Fruit fly (Drosophila melanogaster) whole organism, embryonic: Measurements from ENCODE around the gene CG9514.
A peak's percentile ranks its signal among the peaks of the same experiment; 100 is the strongest.

Experiments
- B-H2 ChIP-seq: fragments of 200-800 bp; sonication (Bioruptor generic); optimal IDR thresholded peaks from 2 replicates; lab custom pipeline; 2018; ENCODE audit warnings: missing biosample characterization, mild to moderate bottlenecking, missing genetic modification characterization
- Blimp-1 ChIP-seq: fragments of 200-800 bp; sonication (Bioruptor generic); optimal IDR thresholded peaks from 3 replicates; lab custom pipeline; 2018; ENCODE audit warnings: missing biosample characterization, missing genetic modification characterization, mild to moderate bottlenecking, moderate library complexity, missing genetic modification reagents
- CG12071 ChIP-seq: fragments of 200-800 bp; sonication (Bioruptor generic); optimal IDR thresholded peaks from 3 replicates; lab custom pipeline; 2018; ENCODE audit warnings: missing biosample characterization, mild to moderate bottlenecking, missing genetic modification characterization
- CG12769 ChIP-seq: fragments of 200-800 bp; sonication (Bioruptor generic); optimal IDR thresholded peaks from 2 replicates; lab custom pipeline; 2019; ENCODE audit warnings: missing biosample characterization, mild to moderate bottlenecking, missing genetic modification characterization, moderate library complexity
- CG13424 ChIP-seq: fragments of 200-800 bp; sonication (Bioruptor generic); optimal IDR thresholded peaks from 2 replicates; lab custom pipeline; 2019; ENCODE audit warnings: missing biosample characterization, mild to moderate bottlenecking, missing genetic modification characterization, moderate library complexity
- CG13894 ChIP-seq: fragments of 200-800 bp; sonication (Bioruptor generic); optimal IDR thresholded peaks from 3 replicates; lab custom pipeline; 2018; ENCODE audit warnings: missing biosample characterization, mild to moderate bottlenecking, missing genetic modification characterization, moderate library complexity
- CG14965 ChIP-seq: fragments of 200-800 bp; sonication (Bioruptor generic); optimal IDR thresholded peaks from 2 replicates; lab custom pipeline; 2016; ENCODE audit warnings: missing biosample characterization, missing genetic modification characterization, borderline replicate concordance
- CG15601 ChIP-seq: fragments of 200-800 bp; sonication (Bioruptor generic); optimal IDR thresholded peaks from 3 replicates; lab custom pipeline; 2019; ENCODE audit warnings: missing biosample characterization, mild to moderate bottlenecking, missing genetic modification characterization, moderate library complexity
- CG1647 ChIP-seq: fragments of 200-800 bp; sonication (Bioruptor generic); optimal IDR thresholded peaks from 3 replicates; lab custom pipeline; 2016; ENCODE audit warnings: missing biosample characterization, missing genetic modification characterization
- CG16779 ChIP-seq: fragments of 200-800 bp; sonication (Bioruptor generic); IDR thresholded peaks from 2 replicates; pipeline ENCODE4 v1.3.6; 2022; ENCODE audit warnings: missing biosample characterization, missing genetic modification characterization
- CG16813 ChIP-seq: fragments of 200-800 bp; sonication (Bioruptor generic); IDR thresholded peaks from 3 replicates; pipeline ENCODE4 v1.3.6; 2022; ENCODE audit warnings: missing biosample characterization, missing genetic modification characterization; ENCODE audit not compliant: partially characterized antibody
- CG17361 ChIP-seq: fragments of 200-800 bp; sonication (Bioruptor generic); IDR thresholded peaks from 3 replicates; pipeline ENCODE4 v1.3.6; 2022; ENCODE audit warnings: missing biosample characterization, missing genetic modification characterization
- CG18262 ChIP-seq: fragments of 200-800 bp; optimal IDR thresholded peaks from 3 replicates; lab custom pipeline; 2019; ENCODE audit warnings: missing biosample characterization, mild to moderate bottlenecking, missing genetic modification characterization, moderate library complexity
- CG2678 ChIP-seq: fragments of 200-800 bp; sonication (Bioruptor generic); optimal IDR thresholded peaks from 3 replicates; lab custom pipeline; 2019; ENCODE audit warnings: missing biosample characterization, mild to moderate bottlenecking, missing genetic modification characterization, moderate library complexity
- CG3847 ChIP-seq: fragments of 200-800 bp; sonication (Bioruptor generic); IDR thresholded peaks from 2 replicates; pipeline ENCODE4 v1.3.6; 2022; ENCODE audit warnings: missing biosample characterization, missing genetic modification characterization
- CG4424 ChIP-seq: fragments of 200-800 bp; sonication (Bioruptor generic); optimal IDR thresholded peaks from 3 replicates; lab custom pipeline; 2016; ENCODE audit warnings: missing biosample characterization, missing genetic modification characterization
- CG5953 ChIP-seq: fragments of 200-800 bp; sonication (Bioruptor generic); IDR thresholded peaks from 2 replicates; pipeline ENCODE4 v1.3.6; 2022; ENCODE audit warnings: missing biosample characterization, missing genetic modification characterization
- CG7556 ChIP-seq: fragments of 200-800 bp; sonication (Bioruptor generic); optimal IDR thresholded peaks from 2 replicates; lab custom pipeline; 2017; ENCODE audit warnings: missing biosample characterization, mild to moderate bottlenecking, missing genetic modification characterization
- CG7839 ChIP-seq: fragments of 200-800 bp; sonication (Bioruptor generic); optimal IDR thresholded peaks from 3 replicates; lab custom pipeline; 2018; ENCODE audit warnings: missing biosample characterization, mild to moderate bottlenecking, missing genetic modification characterization, moderate library complexity
- CG8765 ChIP-seq: fragments of 200-800 bp; sonication (Bioruptor generic); IDR thresholded peaks from 2 replicates; pipeline ENCODE4 v1.3.6; 2022; ENCODE audit warnings: missing biosample characterization, missing genetic modification characterization
- CG9727 ChIP-seq: fragments of 200-800 bp; sonication (Bioruptor generic); optimal IDR thresholded peaks from 3 replicates; lab custom pipeline; 2017; ENCODE audit warnings: missing biosample characterization, mild to moderate bottlenecking, missing genetic modification characterization
- Dek ChIP-seq: fragments of 200-800 bp; sonication (Bioruptor generic); optimal IDR thresholded peaks from 3 replicates; lab custom pipeline; 2019; ENCODE audit warnings: missing biosample characterization, mild to moderate bottlenecking, missing genetic modification characterization, moderate library complexity
- Elba2 ChIP-seq: fragments of 200-800 bp; sonication (Bioruptor generic); optimal IDR thresholded peaks from 3 replicates; lab custom pipeline; 2016; ENCODE audit warnings: missing biosample characterization, missing genetic modification characterization
- Mad ChIP-seq: fragments of 200-800 bp; sonication (Bioruptor generic); optimal IDR thresholded peaks from 2 replicates; lab custom pipeline; 2016; ENCODE audit warnings: missing biosample characterization, missing genetic modification characterization
- Neu2 ChIP-seq: fragments of 200-800 bp; sonication (Bioruptor generic); optimal IDR thresholded peaks from 3 replicates; lab custom pipeline; 2016; ENCODE audit warnings: missing biosample characterization, missing genetic modification characterization, borderline replicate concordance
- Nf-YB ChIP-seq: fragments of 200-800 bp; sonication (Bioruptor generic); optimal IDR thresholded peaks from 3 replicates; lab custom pipeline; 2019; ENCODE audit warnings: missing biosample characterization, mild to moderate bottlenecking, missing genetic modification characterization, moderate library complexity
- PHDP ChIP-seq: fragments of 200-800 bp; sonication (Bioruptor generic); optimal IDR thresholded peaks from 3 replicates; lab custom pipeline; 2018; ENCODE audit warnings: missing biosample characterization, mild to moderate bottlenecking, missing genetic modification characterization, moderate library complexity
- Rx ChIP-seq: fragments of 200-800 bp; sonication (Bioruptor generic); IDR thresholded peaks from 2 replicates; pipeline ENCODE4 v1.3.6; 2022; ENCODE audit warnings: missing biosample characterization, missing genetic modification characterization
- Sox102F ChIP-seq: fragments of 200-800 bp; sonication (Bioruptor generic); optimal IDR thresholded peaks from 2 replicates; lab custom pipeline; 2018; ENCODE audit warnings: missing biosample characterization, mild to moderate bottlenecking, missing genetic modification characterization, moderate library complexity
- Sry-δ ChIP-seq: fragments of 200-800 bp; sonication (Bioruptor generic); optimal IDR thresholded peaks from 2 replicates; lab custom pipeline; 2016; ENCODE audit warnings: missing biosample characterization, missing genetic modification characterization
- Ssrp ChIP-seq: fragments of 200-800 bp; sonication (Bioruptor generic); optimal IDR thresholded peaks from 2 replicates; lab custom pipeline; 2018; ENCODE audit warnings: missing biosample characterization, mild to moderate bottlenecking, missing genetic modification characterization, moderate library complexity
- Xbp1 ChIP-seq: fragments of 200-800 bp; sonication (Bioruptor generic); optimal IDR thresholded peaks from 3 replicates; lab custom pipeline; 2016; ENCODE audit warnings: missing biosample characterization, mild to moderate bottlenecking, missing genetic modification characterization
- ash1 ChIP-seq: fragments of 200-800 bp; sonication (Bioruptor generic); optimal IDR thresholded peaks from 2 replicates; lab custom pipeline; 2018; ENCODE audit warnings: missing biosample characterization, mild to moderate bottlenecking, missing genetic modification characterization
- bbx ChIP-seq: fragments of 200-800 bp; sonication (Bioruptor generic); IDR thresholded peaks from 2 replicates; pipeline ENCODE4 v1.3.6; 2022; ENCODE audit warnings: missing biosample characterization, missing genetic modification characterization; ENCODE audit not compliant: partially characterized antibody
- cato ChIP-seq: fragments of 200-800 bp; sonication (Bioruptor generic); optimal IDR thresholded peaks from 2 replicates; lab custom pipeline; 2016; ENCODE audit warnings: missing biosample characterization, missing genetic modification characterization, borderline replicate concordance
- chif ChIP-seq, 2 experiments: fragments of 200-800 bp; sonication (Bioruptor generic); optimal IDR thresholded peaks; 3 replicates each; lab custom pipeline; 2016; ENCODE audit warnings: missing biosample characterization in 2 of 2, missing genetic modification characterization in 2 of 2
- chinmo ChIP-seq: fragments of 200-800 bp; sonication (Bioruptor generic); IDR thresholded peaks from 4 replicates; pipeline ENCODE4 v1.3.6; 2022; ENCODE audit warnings: missing biosample characterization, missing genetic modification characterization; ENCODE audit not compliant: partially characterized antibody
- croc ChIP-seq: fragments of 200-800 bp; sonication (Bioruptor generic); conservative IDR thresholded peaks from 3 replicates; pipeline ENCODE4 v1.3.6; 2022; ENCODE audit warnings: missing biosample characterization, missing genetic modification characterization
- cwo ChIP-seq: fragments of 200-800 bp; sonication (Bioruptor generic); optimal IDR thresholded peaks from 3 replicates; lab custom pipeline; 2017; ENCODE audit warnings: missing biosample characterization, missing genetic modification characterization, mild to moderate bottlenecking, moderate library complexity, missing genetic modification reagents
- dmrt11E ChIP-seq: fragments of 200-800 bp; sonication (Bioruptor generic); optimal IDR thresholded peaks from 3 replicates; lab custom pipeline; 2018; ENCODE audit warnings: missing biosample characterization, mild to moderate bottlenecking, missing genetic modification characterization, moderate library complexity
- fu2 ChIP-seq: fragments of 200-800 bp; sonication (Bioruptor generic); optimal IDR thresholded peaks from 2 replicates; lab custom pipeline; 2016; ENCODE audit warnings: missing biosample characterization, missing genetic modification characterization
- gem ChIP-seq: fragments of 200-800 bp; sonication (Bioruptor generic); optimal IDR thresholded peaks from 2 replicates; lab custom pipeline; 2019; ENCODE audit warnings: missing biosample characterization, mild to moderate bottlenecking, missing genetic modification characterization, moderate library complexity
- grau ChIP-seq: fragments of 200-800 bp; optimal IDR thresholded peaks from 3 replicates; lab custom pipeline; 2019; ENCODE audit warnings: missing biosample characterization, mild to moderate bottlenecking, missing genetic modification characterization, moderate library complexity
- gsb-n ChIP-seq: fragments of 200-800 bp; sonication (Bioruptor generic); optimal IDR thresholded peaks from 3 replicates; lab custom pipeline; 2018; ENCODE audit warnings: missing biosample characterization, mild to moderate bottlenecking, missing genetic modification characterization
- lola ChIP-seq, 3 experiments: fragments of >200 bp in 2 of 3; fragments of 200-800 bp in 1 of 3; sonication (Bioruptor generic) in 1 of 3; optimal IDR thresholded peaks; 2 replicates each; lab custom pipeline; 2017 to 2019; ENCODE audit warnings: missing biosample characterization in 3 of 3, missing genetic modification characterization in 3 of 3, mild to moderate bottlenecking in 1 of 3, moderate library complexity in 1 of 3
- nmo ChIP-seq: fragments of 200-800 bp; sonication (Bioruptor generic); optimal IDR thresholded peaks from 2 replicates; lab custom pipeline; 2018; ENCODE audit warnings: missing biosample characterization, mild to moderate bottlenecking, missing genetic modification characterization, moderate library complexity
- pb ChIP-seq: fragments of 200-800 bp; sonication (Bioruptor generic); optimal IDR thresholded peaks from 3 replicates; lab custom pipeline; 2016; ENCODE audit warnings: missing biosample characterization, missing genetic modification characterization
- ro ChIP-seq: fragments of 200-800 bp; sonication (Bioruptor generic); IDR thresholded peaks from 2 replicates; pipeline ENCODE4 v1.3.6; 2022; ENCODE audit warnings: missing biosample characterization, missing genetic modification characterization
- row ChIP-seq: fragments of 200-800 bp; sonication (Bioruptor generic); IDR thresholded peaks from 3 replicates; pipeline ENCODE4 v1.3.6; 2022; ENCODE audit warnings: missing biosample characterization, missing genetic modification characterization

The CG9514 gene

dm6 chrX:14846116-14846614 lies 50.5 kb downstream of the CG9514 start (continued):
- TF ChIP-seq Elba2 (GFP tag; lab: Kevin White, UChicago) = no peak
- no peak for TF ChIP-seq Sry-δ
- TF ChIP-seq CG5953 = no peak
- no peak for TF ChIP-seq CG12071
- no peak for TF ChIP-seq chif (GFP tag; optimal IDR thresholded peaks at IDR 0.05; lab: Kevin White, UChicago)
- TF ChIP-seq bbx (GFP tag; lab: Robert Waterston, UW) = no peak
- TF ChIP-seq CG8765 (GFP tag; lab: Robert Waterston, UW) = no peak
- no peak for TF ChIP-seq B-H2 (GFP tag; lab: Kevin White, UChicago)
- TF ChIP-seq CG1647 (GFP tag; lab: Kevin White, UChicago) = no peak
- no peak for TF ChIP-seq cato (GFP tag; lab: Kevin White, UChicago)
- TF ChIP-seq gsb-n = peak; percentile 72
- no peak for TF ChIP-seq CG4424
- TF ChIP-seq CG16779 (GFP tag; lab: Robert Waterston, UW) = no peak
- TF ChIP-seq Dek (tag; lab: Kevin White, UChicago) = no peak
- peak in 1 of 3 experiments; percentile 61 for TF ChIP-seq lola (GFP tag; optimal IDR thresholded peaks at IDR 0.05; lab: Kevin White, UChicago)
- no peak for TF ChIP-seq pb
- TF ChIP-seq Blimp-1 = peak; percentile 54
- TF ChIP-seq CG3847 (GFP tag; lab: Robert Waterston, UW) = no peak
- TF ChIP-seq Rx (GFP tag; lab: Robert Waterston, UW) = no peak
- no peak for TF ChIP-seq CG16813 (GFP tag; lab: Robert Waterston, UW)
- TF ChIP-seq row = no peak
- peak; percentile 21 for TF ChIP-seq CG13894 (tag; lab: Kevin White, UChicago)
- TF ChIP-seq Neu2 (GFP tag; lab: Kevin White, UChicago) = no peak
- TF ChIP-seq Sox102F (GFP tag; lab: Kevin White, UChicago) = peak; percentile 5
- TF ChIP-seq PHDP (tag; lab: Kevin White, UChicago) = peak; percentile 31
- peak; percentile 53 for TF ChIP-seq CG2678 (tag; lab: Kevin White, UChicago)
- no peak for TF ChIP-seq fu2 (GFP tag; lab: Kevin White, UChicago)
- peak; percentile 38 for TF ChIP-seq CG13424 (tag; lab: Kevin White, UChicago)
- TF ChIP-seq CG17361 (GFP tag; lab: Robert Waterston, UW) = 0 out of 3 replicates have a peak, but pooled peaks have one; percentile 28
- TF ChIP-seq gem (tag; lab: Kevin White, UChicago) = peak; percentile 58
- peak; percentile 37 for TF ChIP-seq CG15601
- peak; percentile 39 for TF ChIP-seq nmo (GFP tag; lab: Kevin White, UChicago)
- TF ChIP-seq dmrt11E = peak; percentile 49
- TF ChIP-seq Xbp1 (GFP tag; lab: Kevin White, UChicago) = peak; percentile 21
- peak; percentile 6 for TF ChIP-seq Ssrp (tag; lab: Kevin White, UChicago)
- TF ChIP-seq CG7839 = peak; percentile 29
- no peak for TF ChIP-seq croc (GFP tag; lab: Robert Waterston, UW)
- no peak for TF ChIP-seq Mad
- no peak for TF ChIP-seq Nf-YB (GFP tag; lab: Kevin White, UChicago)
- 0 out of 4 replicates have a peak, but pooled peaks have one; percentile 60 for TF ChIP-seq chinmo
- TF ChIP-seq CG18262 (tag; lab: Kevin White, UChicago) = peak; percentile 20
- TF ChIP-seq cwo (GFP tag; lab: Kevin White, UChicago) = no peak
- no peak for TF ChIP-seq CG14965
- peak; percentile 69 for TF ChIP-seq CG12769 (tag; lab: Kevin White, UChicago)
- no peak for TF ChIP-seq CG9727
- no peak for TF ChIP-seq ash1 (GFP tag; lab: Kevin White, UChicago)
- TF ChIP-seq CG7556 (GFP tag; lab: Kevin White, UChicago) = peak; percentile 8
- peak; percentile 14 for TF ChIP-seq grau
- TF ChIP-seq ro (GFP tag; lab: Robert Waterston, UW) = no peak
